Worm (Caenorhabditis elegans) whole organism, dauer: ENCODE measurements around the gene F54D5.2.

Experiments
- unc-62 ChIP-seq: sonication (generic microtip); optimal IDR thresholded peaks from 2 replicates; lab custom pipeline; 2017; ENCODE audit warnings: missing biosample characterization, missing genetic modification reagents, missing genetic modification characterization

F54D5.2 gene

ce11 chrII:11556338-11556737, 16.6 kb upstream of the F54D5.2 start, which contains the start of gene F54D5.17:
TSS of gene F54D5.17 (plus strand) at chrII:11556638.
- no peak for TF ChIP-seq unc-62 (GFP tag; lab: Kevin White, UChicago)

- TF ChIP-seq unc-62 (GFP tag; lab: Kevin White, UChicago): no peak
Measured at ce11 chrII:11564127-11564526, 8.9 kb upstream of the F54D5.2 start, which contains the start of gene F54D5.15. TSS of gene F54D5.15 (minus strand) at chrII:11564227.

ce11 chrII:11566970-11567711, 5.8 kb upstream of the F54D5.2 start, which contains the start of gene F54D5.5:
TSS of gene F54D5.5 (minus strand) at chrII:11567020.
- no peak for TF ChIP-seq unc-62 (GFP tag; lab: Kevin White, UChicago)

- TF ChIP-seq unc-62 (GFP tag; lab: Kevin White, UChicago): no peak
Measured at ce11 chrII:11568670-11569069, 4.3 kb upstream of the F54D5.2 start.

- no peak for TF ChIP-seq unc-62 (GFP tag; lab: Kevin White, UChicago)
Measured at ce11 chrII:11569213-11569868, 3.6 kb upstream of the F54D5.2 start, which contains the start of the genes F54D5.23 and F54D5.4. TSS of gene F54D5.23 (minus strand) at chrII:11569287. TSS of gene F54D5.4 (plus strand) at chrII:11569818.

- TF ChIP-seq unc-62 (GFP tag; lab: Kevin White, UChicago): no peak
Measured at ce11 chrII:11571260-11571854, 1.6 kb upstream of the F54D5.2 start, which contains the start of gene F54D5.3. TSS of gene F54D5.3 (plus strand) at chrII:11571805.

- no peak for TF ChIP-seq unc-62 (GFP tag; lab: Kevin White, UChicago)
Measured at ce11 chrII:11577397-11577796, 4.4 kb downstream of the F54D5.2 start, which contains the start of gene pcs-1. TSS of gene pcs-1 (minus strand) at chrII:11577740.

ce11 chrII:11577861-11578260, 4.9 kb downstream of the F54D5.2 start:
- TF ChIP-seq unc-62 (GFP tag; lab: Kevin White, UChicago): no peak

ce11 chrII:11578327-11578726, 5.3 kb downstream of the F54D5.2 start, which contains the start of gene smc-6:
TSS of gene smc-6 (plus strand) at chrII:11578716.
- no peak for TF ChIP-seq unc-62 (GFP tag; lab: Kevin White, UChicago)

ce11 chrII:11582698-11583097, 9.7 kb downstream of the F54D5.2 start, which contains the start of gene ints-7:
TSS of gene ints-7 (plus strand) at chrII:11582849.
- no peak for TF ChIP-seq unc-62 (GFP tag; lab: Kevin White, UChicago)

ce11 chrII:11588304-11588703, 15.3 kb downstream of the F54D5.2 start:
- TF ChIP-seq unc-62 (GFP tag; lab: Kevin White, UChicago): no peak

ce11 chrII:11591558-11591957, 18.6 kb downstream of the F54D5.2 start:
- no peak for TF ChIP-seq unc-62 (GFP tag; lab: Kevin White, UChicago)

ce11 chrII:11592023-11592422, 19.0 kb downstream of the F54D5.2 start, which contains the start of gene F07A11.1:
TSS of gene F07A11.1 (minus strand) at chrII:11592123.
- no peak for TF ChIP-seq unc-62 (GFP tag; lab: Kevin White, UChicago)

- TF ChIP-seq unc-62 (GFP tag; lab: Kevin White, UChicago): no peak
Measured at ce11 chrII:11595368-11595996, 22.5 kb downstream of the F54D5.2 start, which contains the start of gene gfat-1. TSS of gene gfat-1 (minus strand) at chrII:11595418.

ce11 chrII:11596157-11596740, 23.3 kb downstream of the F54D5.2 start:
- no peak for TF ChIP-seq unc-62 (GFP tag; lab: Kevin White, UChicago)
